Fruit fly (Drosophila melanogaster) whole organism, wandering third instar larva: ENCODE measurements around the gene CG15239.
A peak's percentile ranks its signal among the peaks of the same experiment; 100 is the strongest.

Experiments used
- Abd-B ChIP-seq: fragments of >200 bp; optimal IDR thresholded peaks from 2 replicates; lab custom pipeline; 2017; ENCODE audit warnings: missing biosample characterization, missing genetic modification characterization
- CG32264 ChIP-seq: fragments of 200-800 bp; sonication (Bioruptor generic); optimal IDR thresholded peaks from 2 replicates; lab custom pipeline; 2016; ENCODE audit warnings: missing biosample characterization, missing genetic modification characterization
- CG9705 ChIP-seq: fragments of 200-800 bp; sonication (Bioruptor generic); optimal IDR thresholded peaks from 2 replicates; lab custom pipeline; 2018; ENCODE audit warnings: missing biosample characterization, mild to moderate bottlenecking, missing genetic modification characterization
- CrebA ChIP-seq: fragments of 200-800 bp; sonication (Bioruptor generic); optimal IDR thresholded peaks from 2 replicates; lab custom pipeline; 2016; ENCODE audit warnings: missing biosample characterization, mild to moderate bottlenecking, missing genetic modification characterization, borderline replicate concordance
- Dfd ChIP-seq: fragments of >200 bp; optimal IDR thresholded peaks from 2 replicates; lab custom pipeline; 2017; ENCODE audit warnings: missing biosample characterization, missing genetic modification characterization
- HLH106 ChIP-seq: fragments of 200-800 bp; optimal IDR thresholded peaks from 3 replicates; lab custom pipeline; 2019; ENCODE audit warnings: missing biosample characterization, mild to moderate bottlenecking, missing genetic modification characterization, moderate library complexity
- Hnf4 ChIP-seq: fragments of 200-800 bp; sonication (Bioruptor generic); optimal IDR thresholded peaks from 2 replicates; lab custom pipeline; 2016; ENCODE audit warnings: missing biosample characterization, mild to moderate bottlenecking, missing genetic modification characterization
- N ChIP-seq: fragments of >200 bp; optimal IDR thresholded peaks from 2 replicates; lab custom pipeline; 2018; ENCODE audit warnings: missing biosample characterization, missing external identifiers, missing genetic modification characterization
- OdsH ChIP-seq: fragments of 200-800 bp; sonication (Bioruptor generic); optimal IDR thresholded peaks from 2 replicates; lab custom pipeline; 2016; ENCODE audit warnings: missing biosample characterization, mild to moderate bottlenecking, missing genetic modification characterization
- Sp1 ChIP-seq: fragments of 200-800 bp; sonication (Bioruptor generic); optimal IDR thresholded peaks from 3 replicates; lab custom pipeline; 2019; ENCODE audit warnings: missing biosample characterization, mild to moderate bottlenecking, missing genetic modification characterization, moderate library complexity
- br ChIP-seq: fragments of 200-800 bp; sonication (Bioruptor generic); optimal IDR thresholded peaks from 2 replicates; lab custom pipeline; 2016; ENCODE audit warnings: missing biosample characterization, missing genetic modification characterization
- foxo ChIP-seq, 2 experiments: fragments of 200-800 bp; sonication (Bioruptor generic); optimal IDR thresholded peaks; 2 replicates in 1 of 2; 3 replicates in 1 of 2; lab custom pipeline; 2016 to 2017; ENCODE audit warnings: missing biosample characterization in 2 of 2, missing genetic modification characterization in 2 of 2
- fru ChIP-seq: fragments of 200-800 bp; sonication (Bioruptor generic); optimal IDR thresholded peaks from 3 replicates; lab custom pipeline; 2016; ENCODE audit warnings: missing biosample characterization, mild to moderate bottlenecking, missing genetic modification characterization
- h ChIP-seq: fragments of 200-800 bp; sonication (Bioruptor generic); optimal IDR thresholded peaks from 3 replicates; lab custom pipeline; 2016; ENCODE audit warnings: missing biosample characterization, mild to moderate bottlenecking, missing genetic modification characterization
- jim ChIP-seq: fragments of 175-275, 200-325 bp; sonication (Bioruptor generic); optimal IDR thresholded peaks from 2 replicates; lab custom pipeline; 2016; ENCODE audit warnings: missing biosample characterization, mild to moderate bottlenecking, missing genetic modification characterization
- lola ChIP-seq: fragments of >200 bp; optimal IDR thresholded peaks from 2 replicates; lab custom pipeline; 2017; ENCODE audit warnings: missing biosample characterization, missing genetic modification characterization
- psq ChIP-seq: fragments of 200-800 bp; sonication (Bioruptor generic); optimal IDR thresholded peaks from 3 replicates; lab custom pipeline; 2017; ENCODE audit warnings: missing biosample characterization, mild to moderate bottlenecking, missing genetic modification characterization, moderate library complexity
- rgr ChIP-seq: fragments of 200-800 bp; sonication (Bioruptor generic); optimal IDR thresholded peaks from 3 replicates; lab custom pipeline; 2016; ENCODE audit warnings: missing biosample characterization, mild to moderate bottlenecking, missing genetic modification characterization
- sage ChIP-seq: fragments of 200-800 bp; sonication (Bioruptor generic); optimal IDR thresholded peaks from 2 replicates; lab custom pipeline; 2016; ENCODE audit warnings: missing biosample characterization, mild to moderate bottlenecking, missing genetic modification characterization
- usp ChIP-seq: fragments of >200 bp; optimal IDR thresholded peaks from 2 replicates; lab custom pipeline; 2017; ENCODE audit warnings: missing biosample characterization, missing genetic modification characterization
- woc ChIP-seq: sonication (Bioruptor generic); optimal IDR thresholded peaks from 2 replicates; lab custom pipeline; 2016; ENCODE audit warnings: missing biosample characterization, mild to moderate bottlenecking, missing genetic modification characterization

The CG15239 gene

DNA sequence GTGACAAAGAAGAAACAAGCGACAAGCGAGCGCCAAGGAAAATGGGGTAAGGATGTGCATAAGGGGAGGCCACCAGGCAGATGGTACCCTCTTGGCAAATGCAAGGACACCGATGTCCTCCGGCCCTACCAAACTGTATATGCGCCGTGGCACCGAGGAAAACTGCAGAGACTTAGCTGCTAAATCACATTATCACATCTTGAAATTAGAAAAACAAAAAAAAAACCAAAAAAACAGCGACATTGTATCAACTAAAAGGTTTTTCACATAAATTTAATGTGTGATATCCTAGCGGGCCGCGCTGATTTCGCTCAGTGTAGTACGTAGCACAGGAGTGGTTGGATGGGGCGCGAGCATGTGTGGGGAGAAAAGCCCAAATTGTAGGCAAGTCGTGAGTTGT is 44.6 kb downstream of the CG15239 start:
- no peak for TF ChIP-seq Hnf4
- peak in 1 of 2 experiments; percentile 8 for TF ChIP-seq foxo (GFP tag; optimal IDR thresholded peaks at IDR 0.05; lab: Kevin White, UChicago)

DNA sequence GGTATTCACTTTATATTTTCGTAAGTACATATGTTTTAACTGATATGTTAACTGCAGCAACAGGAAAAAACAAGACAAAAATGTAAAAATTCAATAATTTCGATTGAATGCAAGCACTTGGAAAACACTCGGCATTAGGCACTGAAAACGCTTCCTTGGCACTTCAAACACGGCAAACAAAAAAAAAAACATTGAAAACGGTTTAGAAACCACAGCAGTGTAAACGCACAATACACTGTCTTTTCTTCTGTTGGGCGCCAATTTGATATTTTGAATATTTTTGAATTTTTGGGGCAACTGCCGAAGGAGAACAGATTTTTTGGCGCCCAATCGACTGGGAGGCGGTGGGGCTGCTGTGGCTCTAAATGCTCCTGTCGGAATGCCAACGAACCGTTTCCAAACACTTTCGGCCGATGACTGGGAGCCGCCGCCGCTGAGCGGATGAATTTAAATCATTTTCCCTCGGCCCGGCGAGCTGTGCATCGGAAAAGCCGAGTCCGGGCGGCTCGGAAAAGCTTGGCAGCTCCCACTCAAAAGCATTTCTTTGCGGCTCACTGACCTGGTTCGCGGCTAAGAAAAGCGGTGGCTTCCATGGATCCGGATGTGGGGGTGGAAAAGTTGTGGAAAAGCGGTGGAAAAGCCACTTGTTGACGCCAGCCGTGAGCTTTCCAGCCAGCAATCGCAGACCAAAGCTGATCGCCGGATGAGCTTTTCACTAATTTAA is 46.7 kb downstream of the CG15239 start, which contains the start of gene CG42541:
Gene CG42541, minus strand, starts transcription at position 51 of the 724 bp plus-strand sequence.
- TF ChIP-seq Abd-B (GFP tag; lab: Kevin White, UChicago) (no peak), CG9705 (no peak), CrebA (GFP tag; lab: Kevin White, UChicago) (no peak)

DNA sequence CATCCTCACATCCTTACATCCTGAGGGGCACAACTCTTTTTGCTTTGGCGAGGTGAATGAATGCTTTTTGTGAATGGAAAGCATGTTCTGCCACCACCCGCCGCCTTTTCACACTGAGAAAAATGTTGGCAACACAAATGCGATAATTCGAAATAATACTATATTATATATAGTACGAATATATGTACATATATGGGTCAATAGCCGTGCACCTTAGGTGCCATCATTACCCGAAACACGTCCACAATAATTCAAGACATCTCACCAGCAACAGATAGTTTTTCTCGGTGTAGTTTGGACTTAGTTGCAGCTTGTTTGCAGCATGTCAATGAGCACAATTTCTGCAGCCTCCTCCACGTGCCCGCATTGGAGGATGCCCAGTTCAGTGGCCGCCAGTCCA is 47.7 kb downstream of the CG15239 start:
- TF ChIP-seq jim (GFP tag; lab: Kevin White, UChicago), result no peak
- TF ChIP-seq br (GFP tag; lab: Kevin White, UChicago), result no peak
- TF ChIP-seq h, result peak; percentile 30
- peak; percentile 2 for TF ChIP-seq fru (GFP tag; lab: Kevin White, UChicago)
- TF ChIP-seq OdsH (GFP tag; lab: Kevin White, UChicago), result peak; percentile 4
- no peak for TF ChIP-seq Dfd (GFP tag; lab: Kevin White, UChicago)
- no peak for TF ChIP-seq sage
- peak in 1 of 2 experiments; percentile 49 for TF ChIP-seq foxo (GFP tag; optimal IDR thresholded peaks at IDR 0.05; lab: Kevin White, UChicago)
- no peak for TF ChIP-seq CG32264 (GFP tag; lab: Kevin White, UChicago)
- peak; percentile 4 for TF ChIP-seq psq (GFP tag; lab: Kevin White, UChicago)
- peak; percentile 16 for TF ChIP-seq rgr (GFP tag; lab: Kevin White, UChicago)
- TF ChIP-seq HLH106, result peak; percentile 34
- TF ChIP-seq lola (GFP tag; lab: Kevin White, UChicago), result no peak
- TF ChIP-seq woc (GFP tag; lab: Kevin White, UChicago), result no peak
- TF ChIP-seq Sp1, result peak; percentile 5

DNA sequence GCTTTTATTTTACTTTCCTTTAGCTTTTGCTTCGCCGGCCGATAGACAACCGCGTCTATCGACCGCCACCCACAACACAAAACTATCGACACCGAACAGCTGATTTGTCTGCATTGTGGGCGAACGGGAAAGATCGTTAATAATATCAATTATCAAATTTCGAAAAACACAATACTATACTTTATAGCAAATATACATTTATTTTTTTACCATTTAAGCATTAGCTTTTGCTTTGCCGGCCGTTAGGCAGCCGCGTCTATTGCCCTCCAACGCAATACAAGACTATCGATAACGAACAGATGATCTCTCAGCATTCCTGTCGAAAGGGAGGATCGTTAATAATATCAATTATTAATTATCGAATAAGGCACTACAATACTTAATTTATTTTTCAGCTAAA is 52.2 kb downstream of the CG15239 start, which contains the start of the genes CG2938 and Glos:
Gene CG2938, minus strand, starts transcription at position 296 of the 400 bp plus-strand sequence.
Gene Glos, plus strand, starts transcription at position 344 of the 400 bp plus-strand sequence.
- no peak for TF ChIP-seq CG9705
- TF ChIP-seq Hnf4, result peak; percentile 24
- no peak for TF ChIP-seq jim (GFP tag; lab: Kevin White, UChicago)
- TF ChIP-seq sage, result peak; percentile 4
- TF ChIP-seq psq (GFP tag; lab: Kevin White, UChicago), result peak; percentile 64
- TF ChIP-seq usp (GFP tag; lab: Kevin White, UChicago), result no peak
- no peak for TF ChIP-seq fru (GFP tag; lab: Kevin White, UChicago)
- no peak for TF ChIP-seq Abd-B (GFP tag; lab: Kevin White, UChicago)
- no peak for TF ChIP-seq Dfd (GFP tag; lab: Kevin White, UChicago)
- no peak for TF ChIP-seq N
- TF ChIP-seq foxo (GFP tag; optimal IDR thresholded peaks at IDR 0.05; lab: Kevin White, UChicago), result no peak
- peak; percentile 9 for TF ChIP-seq h
